Fruit fly (Drosophila melanogaster): ENCODE measurements around the gene CG42450.

DNA sequence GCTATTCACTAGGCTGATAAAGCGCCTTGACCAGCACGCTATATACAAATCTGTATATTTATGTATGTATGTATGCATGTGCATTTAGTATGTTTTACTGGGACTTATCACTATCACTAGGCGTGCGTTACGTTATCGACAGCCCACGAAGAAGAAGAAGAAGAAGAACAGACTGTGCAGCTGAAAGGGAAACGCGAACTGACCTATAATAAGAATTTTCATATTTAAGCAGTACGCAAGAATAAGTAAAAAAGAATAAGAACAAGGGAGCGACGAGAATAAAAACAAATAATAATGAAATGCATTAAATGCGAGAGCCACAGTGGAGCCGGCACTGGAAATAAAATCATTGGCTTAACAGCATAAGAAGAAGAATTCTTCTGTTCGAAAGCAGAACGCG lies 23.2 kb downstream of the CG42450 start:
- no peak for TF ChIP-seq CG11085 (GFP tag; IDR thresholded peaks at IDR 0.05)
- no peak for TF ChIP-seq danr (GFP tag; IDR thresholded peaks at IDR 0.05)
- no peak for TF ChIP-seq CG16813 (GFP tag; IDR thresholded peaks at IDR 0.05; ENCODE audit: partially characterized antibody)
- no peak for TF ChIP-seq CG7556 (GFP tag; optimal IDR thresholded peaks at IDR 0.05)
- TF ChIP-seq sc (optimal IDR thresholded peaks at IDR 0.05): no peak
- no peak for TF ChIP-seq sc (GFP tag; optimal IDR thresholded peaks at IDR 0.05)
- TF ChIP-seq knrl (GFP tag; IDR thresholded peaks at IDR 0.05; ENCODE audit: partially characterized antibody): no peak
- no peak for TF ChIP-seq pan (optimal IDR thresholded peaks at IDR 0.05)
- no peak for TF ChIP-seq pan (GFP tag; optimal IDR thresholded peaks at IDR 0.05 in 1 of 2, IDR thresholded peaks at IDR 0.05 in 1 of 2)
- TF ChIP-seq CG4404 (GFP tag; IDR thresholded peaks at IDR 0.05): no peak
- no peak for TF ChIP-seq psq (GFP tag; optimal IDR thresholded peaks at IDR 0.05)
- TF ChIP-seq cg (GFP tag; optimal IDR thresholded peaks at IDR 0.05): no peak
- no peak for TF ChIP-seq fd96Cb (tag; optimal IDR thresholded peaks at IDR 0.05)
- no peak for TF ChIP-seq tgo (GFP tag; IDR thresholded peaks at IDR 0.05)
- TF ChIP-seq Fer3 (tag; optimal IDR thresholded peaks at IDR 0.05): no peak
